Worm (Caenorhabditis elegans): ENCODE results near the gene ham-2.

- TF ChIP-seq ceh-36 (tag; optimal IDR thresholded peaks at IDR 0.05), result no peak
- TF ChIP-seq B0310.2 (tag; optimal IDR thresholded peaks at IDR 0.05), result no peak
- TF ChIP-seq tbx-11 (GFP tag; IDR thresholded peaks at IDR 0.05), result no peak
- no peak for TF ChIP-seq tbx-37 (GFP tag; conservative IDR thresholded peaks at IDR 0.05)
- no peak for TF ChIP-seq ama-1 (optimal IDR thresholded peaks at IDR 0.05)
- TF ChIP-seq flt-1 (GFP tag; IDR thresholded peaks at IDR 0.05), result no peak
- no peak for TF ChIP-seq F13C5.2 (tag; optimal IDR thresholded peaks at IDR 0.05)
- TF ChIP-seq ceh-13 (GFP tag; optimal IDR thresholded peaks at IDR 0.05), result no peak
- TF ChIP-seq hmg-4 (GFP tag; optimal IDR thresholded peaks at IDR 0.05), result no peak
- TF ChIP-seq aly-1 (tag; optimal IDR thresholded peaks at IDR 0.05), result no peak
- no peak for TF ChIP-seq tra-4 (tag; optimal IDR thresholded peaks at IDR 0.05)
Observed at ce11 chrX:4607300-4607699, 52.8 kb downstream of the ham-2 start.

Measured in whole organism, early embryonic.